Worm (Caenorhabditis elegans) whole organism, L4 larva: ENCODE data around the gene D1014.7.
A peak's percentile ranks its signal among the peaks of the same experiment; 100 is the strongest.

Experiments used
- F49E8.2 ChIP-seq: sonication (generic microtip); optimal IDR thresholded peaks from 2 replicates; lab custom pipeline; 2016; ENCODE audit warnings: missing compliant biosample characterization, mild to moderate bottlenecking, missing genetic modification characterization, borderline replicate concordance
- T20F7.1 ChIP-seq: fragments of 200-800 bp; sonication (Bioruptor generic); optimal IDR thresholded peaks from 2 replicates; lab custom pipeline; 2018; ENCODE audit warnings: mild to moderate bottlenecking, missing genetic modification characterization, missing compliant biosample characterization
- Y105C5A.15 ChIP-seq: fragments of 200-800 bp; sonication (Bioruptor generic); IDR thresholded peaks from 2 replicates; pipeline ENCODE4 v1.3.6; 2022; ENCODE audit warnings: missing genetic modification characterization, missing compliant biosample characterization
- Y48G9A.11 ChIP-seq: fragments of 200-800 bp; sonication (Bioruptor generic); IDR thresholded peaks from 2 replicates; pipeline ENCODE4 v1.3.6; 2022; ENCODE audit warnings: missing genetic modification reagents, missing genetic modification characterization, missing compliant biosample characterization
- Y75B8A.6 ChIP-seq: fragments of 200-800 bp; sonication (Bioruptor generic); IDR thresholded peaks from 2 replicates; pipeline ENCODE4 v1.3.6; 2022; ENCODE audit warnings: missing genetic modification reagents, missing genetic modification characterization, missing compliant biosample characterization
- aha-1 ChIP-seq: fragments of 150-350 bp; peaks from one replicate; lab custom pipeline; 2014; ENCODE audit warnings: missing biosample characterization, missing genetic modification characterization
- aly-2 ChIP-seq: sonication (generic microtip); optimal IDR thresholded peaks from 2 replicates; lab custom pipeline; 2018; ENCODE audit warnings: missing biosample characterization, missing genetic modification characterization
- ceh-32 ChIP-seq: sonication (generic microtip); optimal IDR thresholded peaks from 2 replicates; lab custom pipeline; 2016; ENCODE audit warnings: mild to moderate bottlenecking, missing genetic modification characterization, missing compliant biosample characterization; ENCODE audit not compliant: poor library complexity
- ces-1 ChIP-seq: fragments of 150-350 bp; sonication (generic microtip); optimal IDR thresholded peaks from 4 replicates; lab custom pipeline; 2014; ENCODE audit warnings: missing biosample characterization, missing genetic modification reagents, missing genetic modification characterization
- ctbp-1 ChIP-seq: fragments of 200-800 bp; sonication (Bioruptor generic); IDR thresholded peaks from 2 replicates; pipeline ENCODE4 v1.3.6; 2022; ENCODE audit warnings: missing genetic modification reagents, missing genetic modification characterization, missing compliant biosample characterization
- daf-16 ChIP-seq, 3 experiments: sonication (generic microtip); optimal IDR thresholded peaks; 2 replicates each; lab custom pipeline; 2016 to 2017; ENCODE audit warnings: missing genetic modification characterization in 3 of 3, missing genetic modification reagents in 3 of 3, mild to moderate bottlenecking in 2 of 3, missing compliant biosample characterization in 2 of 3, missing biosample characterization in 1 of 3, moderate library complexity in 1 of 3
- daf-19 ChIP-seq: fragments of 200-800 bp; sonication (Bioruptor generic); conservative IDR thresholded peaks from 2 replicates; pipeline ENCODE4 v1.3.6; 2022; ENCODE audit warnings: missing genetic modification characterization, missing compliant biosample characterization
- daf-8 ChIP-seq: fragments of 200-800 bp; sonication (Bioruptor generic); IDR thresholded peaks from 2 replicates; pipeline ENCODE4 v1.3.6; 2022; ENCODE audit warnings: missing genetic modification characterization, missing compliant biosample characterization
- dmd-6 ChIP-seq: fragments of 200-800 bp; sonication (Bioruptor generic); IDR thresholded peaks from 2 replicates; pipeline ENCODE4 v1.3.6; 2022; ENCODE audit warnings: missing genetic modification reagents, missing genetic modification characterization, missing compliant biosample characterization
- dmd-8 ChIP-seq: fragments of 200-800 bp; sonication (Bioruptor generic); IDR thresholded peaks from 2 replicates; pipeline ENCODE4 v1.3.6; 2022; ENCODE audit warnings: missing genetic modification characterization, missing compliant biosample characterization
- dpl-1 ChIP-seq: fragments of 150-350 bp; optimal IDR thresholded peaks from 2 replicates; lab custom pipeline; 2014; ENCODE audit warnings: missing biosample characterization, missing genetic modification reagents, missing genetic modification characterization
- fkh-10 ChIP-seq: fragments of 150-350 bp; optimal IDR thresholded peaks from 2 replicates; lab custom pipeline; 2014; ENCODE audit warnings: missing biosample characterization, missing genetic modification reagents, missing genetic modification characterization
- gei-8 ChIP-seq: fragments of 200-800 bp; sonication (Bioruptor generic); optimal IDR thresholded peaks from 2 replicates; lab custom pipeline; 2018; ENCODE audit warnings: mild to moderate bottlenecking, missing genetic modification characterization, missing compliant biosample characterization
- lin-39 ChIP-seq: fragments of 150-350 bp; optimal IDR thresholded peaks from 2 replicates; lab custom pipeline; 2014; ENCODE audit warnings: missing biosample characterization, missing genetic modification reagents, missing genetic modification characterization
- mes-2 ChIP-seq: sonication (generic microtip); optimal IDR thresholded peaks from 2 replicates; lab custom pipeline; 2016; ENCODE audit warnings: missing genotype, mild to moderate bottlenecking, missing genetic modification characterization, missing compliant biosample characterization; ENCODE audit not compliant: poor library complexity, severe bottlenecking
- nhr-10 ChIP-seq: fragments of 150-350 bp; optimal IDR thresholded peaks from 2 replicates; lab custom pipeline; 2014; ENCODE audit warnings: missing biosample characterization, missing genetic modification characterization
- nhr-102 ChIP-seq: sonication (generic microtip); optimal IDR thresholded peaks from 2 replicates; lab custom pipeline; 2016; ENCODE audit warnings: mild to moderate bottlenecking, missing genetic modification characterization, moderate library complexity, missing compliant biosample characterization
- nhr-11 ChIP-seq: fragments of 150-350 bp; optimal IDR thresholded peaks from 2 replicates; lab custom pipeline; 2014; ENCODE audit warnings: missing biosample characterization, missing genetic modification characterization
- nhr-237 ChIP-seq: sonication (generic microtip); optimal IDR thresholded peaks from 2 replicates; lab custom pipeline; 2017; ENCODE audit warnings: missing biosample characterization, missing genetic modification characterization
- nhr-25 ChIP-seq: sonication (generic microtip); optimal IDR thresholded peaks from 2 replicates; lab custom pipeline; 2017; ENCODE audit warnings: missing genetic modification characterization, mild to moderate bottlenecking, missing compliant biosample characterization, antibody characterized with exemption, moderate library complexity, borderline replicate concordance; ENCODE audit not compliant: insufficient read depth
- nhr-41 ChIP-seq: fragments of 200-800 bp; sonication (Bioruptor generic); IDR thresholded peaks from 2 replicates; pipeline ENCODE4 v1.3.6; 2022; ENCODE audit warnings: missing genetic modification reagents, missing genetic modification characterization, missing compliant biosample characterization
- saeg-2 ChIP-seq: fragments of 200-800 bp; sonication (Bioruptor generic); IDR thresholded peaks from 2 replicates; pipeline ENCODE4 v1.3.6; 2022; ENCODE audit warnings: missing genetic modification reagents, missing genetic modification characterization, missing compliant biosample characterization
- set-16 ChIP-seq: fragments of 200-800 bp; sonication (Bioruptor generic); IDR thresholded peaks from 2 replicates; pipeline ENCODE4 v1.3.6; 2022; ENCODE audit warnings: missing genetic modification reagents, missing genetic modification characterization, missing compliant biosample characterization
- snpc-1.2 ChIP-seq: fragments of 200-800 bp; sonication (Bioruptor generic); IDR thresholded peaks from 2 replicates; pipeline ENCODE4 v1.3.6; 2022; ENCODE audit warnings: missing genetic modification reagents, missing genetic modification characterization, missing compliant biosample characterization
- spr-1 ChIP-seq: sonication (generic microtip); optimal IDR thresholded peaks from 2 replicates; lab custom pipeline; 2016; ENCODE audit warnings: mild to moderate bottlenecking, missing genetic modification characterization, missing compliant biosample characterization
- unc-130 ChIP-seq: sonication (generic microtip); optimal IDR thresholded peaks from 2 replicates; lab custom pipeline; 2016; ENCODE audit warnings: missing genetic modification reagents, missing genetic modification characterization, missing compliant biosample characterization
- zag-1 ChIP-seq: fragments of 150-350 bp; optimal IDR thresholded peaks from 2 replicates; lab custom pipeline; 2014; ENCODE audit warnings: missing biosample characterization, missing genetic modification characterization
- zip-2 ChIP-seq: fragments of 150-350 bp; optimal IDR thresholded peaks from 2 replicates; lab custom pipeline; 2014; ENCODE audit warnings: missing biosample characterization, missing genetic modification characterization

D1014.7 gene

DNA sequence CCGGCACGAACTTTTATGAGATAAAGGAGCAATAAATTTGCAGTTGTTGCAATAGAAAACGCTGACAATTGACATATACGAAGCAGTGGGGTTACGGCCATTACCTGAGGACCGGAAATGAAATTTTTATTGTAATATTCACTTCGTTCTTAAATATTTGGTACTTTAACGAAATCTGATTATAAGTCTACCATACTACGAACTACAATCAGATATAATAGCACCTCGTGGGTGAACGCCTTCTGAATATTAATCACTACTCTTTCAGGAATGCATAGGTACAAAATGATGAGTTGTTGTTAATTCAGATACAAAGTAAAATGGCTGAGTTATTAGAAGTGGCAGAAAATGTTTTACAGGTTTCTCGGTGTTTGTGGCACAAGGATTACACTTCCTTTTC, 25.7 kb upstream of the D1014.7 start, which contains the start of gene str-129:
TSS of gene str-129 (minus strand) at position 101 of the 400 bp plus-strand sequence.
- TF ChIP-seq nhr-102 (no peak), aha-1 (peak; percentile 31), unc-130 (GFP tag; lab: Kevin White, UChicago) (no peak), daf-19 (GFP tag; lab: Robert Waterston, UW) (no peak), ctbp-1 (no peak)

- no peak for TF ChIP-seq Y48G9A.11 (GFP tag; lab: Robert Waterston, UW)
- no peak for TF ChIP-seq T20F7.1
- TF ChIP-seq zag-1 (tag; lab: Kevin White, UChicago): no peak
- no peak for TF ChIP-seq dmd-8 (GFP tag; lab: Robert Waterston, UW)
- no peak for TF ChIP-seq daf-8 (GFP tag; lab: Robert Waterston, UW)
- TF ChIP-seq dmd-6 (GFP tag; lab: Robert Waterston, UW): no peak
- no peak for TF ChIP-seq gei-8 (GFP tag; lab: Kevin White, UChicago)
- no peak for TF ChIP-seq nhr-11 (tag; lab: Kevin White, UChicago)
- TF ChIP-seq, all 104 proteins: peak for 0
Measured at ce11 chrV:8095378-8095777, 22.7 kb upstream of the D1014.7 start, which contains the start of gene str-146. Gene str-146 (minus strand): TSS chrV:8095478.

DNA sequence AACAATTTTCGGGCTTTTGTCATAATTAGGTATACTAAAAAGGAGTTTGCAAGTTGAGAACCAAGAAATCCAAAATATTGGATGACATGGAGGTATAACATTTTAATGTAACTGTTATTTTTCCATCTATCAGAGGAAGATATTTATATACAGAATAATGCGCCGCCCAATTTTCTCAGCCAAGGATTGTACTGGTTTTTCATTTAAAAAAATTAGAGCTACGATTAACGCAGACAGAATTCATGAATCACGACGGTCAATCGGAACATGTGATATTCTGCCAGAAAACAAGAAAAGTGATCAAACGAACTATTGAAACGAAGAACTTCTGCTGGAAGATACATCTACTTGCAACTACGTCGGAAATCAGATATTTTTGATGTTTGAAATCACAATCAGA, 19.8 kb upstream of the D1014.7 start, which contains the start of gene str-145:
TSS of gene str-145 (minus strand) at position 101 of the 400 bp plus-strand sequence.
- TF ChIP-seq nhr-41 (GFP tag; lab: Robert Waterston, UW) (no peak), spr-1 (no peak), zip-2 (no peak), nhr-25 (no peak), nhr-10 (tag; lab: Kevin White, UChicago) (no peak), Y75B8A.6 (GFP tag; lab: Robert Waterston, UW) (no peak), set-16 (GFP tag; lab: Robert Waterston, UW) (no peak), aly-2 (tag; lab: Kevin White, UChicago) (no peak), lin-39 (tag; lab: Kevin White, UChicago) (no peak), saeg-2 (GFP tag; lab: Robert Waterston, UW) (no peak), dpl-1 (no peak), daf-16 (GFP tag; optimal IDR thresholded peaks at IDR 0.05; lab: Kevin White, UChicago) (no peak), daf-16 (tag; optimal IDR thresholded peaks at IDR 0.05; lab: Kevin White, UChicago) (no peak), Y105C5A.15 (GFP tag; lab: Robert Waterston, UW) (no peak)

- no peak for TF ChIP-seq fkh-10 (GFP tag; lab: Kevin White, UChicago)
- TF ChIP-seq mes-2: no peak
- TF ChIP-seq snpc-1.2 (GFP tag; lab: Robert Waterston, UW): no peak
- TF ChIP-seq F49E8.2: no peak
Measured at ce11 chrV:8099306-8099705, 18.8 kb upstream of the D1014.7 start, which contains the start of gene sdz-23. Gene sdz-23 (plus strand): TSS chrV:8099606.

- TF ChIP-seq ceh-32 (tag; lab: Kevin White, UChicago): no peak
- TF ChIP-seq, all 104 proteins: peak for 0
Measured at ce11 chrV:8102960-8103359, 15.1 kb upstream of the D1014.7 start, which contains the start of gene str-90. Gene str-90 (plus strand): TSS chrV:8103260.

ce11 chrV:8104473-8104872, 13.6 kb upstream of the D1014.7 start, which contains the start of gene srlf-16:
Gene srlf-16 (plus strand): TSS chrV:8104773.
- TF ChIP-seq nhr-237 (tag; lab: Kevin White, UChicago) (no peak), ces-1 (GFP tag; lab: Kevin White, UChicago) (no peak)
- TF ChIP-seq, all 104 proteins: peak for 0
